Fruit fly (Drosophila melanogaster): ENCODE measurements around the gene CG42675.

Gene CG42675

DNA sequence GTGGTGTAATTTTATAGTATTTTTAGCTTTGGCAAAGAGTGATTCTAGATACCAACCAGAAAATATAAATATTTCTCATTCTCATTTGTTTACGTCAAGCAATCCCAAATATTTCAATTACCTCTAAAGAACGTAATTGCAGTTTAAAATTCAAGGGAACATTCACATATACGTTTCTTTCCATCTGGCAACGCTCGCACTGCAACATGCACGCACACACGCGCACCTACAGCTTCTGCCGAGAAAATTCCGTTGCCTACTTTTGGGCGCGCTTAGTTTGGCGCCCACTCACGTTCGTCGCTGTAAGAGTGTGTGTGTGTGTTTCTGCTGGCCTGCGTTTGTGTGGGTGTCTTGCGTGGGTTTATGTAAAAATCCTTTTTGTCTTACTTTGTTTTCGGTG lies 41.0 kb upstream of the CG42675 start (continued):
- peak; percentile 65 for TF ChIP-seq stwl (tag; optimal IDR thresholded peaks at IDR 0.05)
- TF ChIP-seq dati (GFP tag; IDR thresholded peaks at IDR 0.05) = no peak
- TF ChIP-seq CG32772 (GFP tag; IDR thresholded peaks at IDR 0.05) = no peak
- no peak for TF ChIP-seq Sox100B (GFP tag; optimal IDR thresholded peaks at IDR 0.05)
- TF ChIP-seq row (GFP tag; IDR thresholded peaks at IDR 0.05) = 0 out of 3 replicates have a peak, but pooled peaks have one; percentile 7
- TF ChIP-seq pb (GFP tag; optimal IDR thresholded peaks at IDR 0.05) = no peak
- peak; percentile 28 for TF ChIP-seq CG7556 (GFP tag; optimal IDR thresholded peaks at IDR 0.05)
- no peak for TF ChIP-seq slbo (GFP tag; IDR thresholded peaks at IDR 0.05)
- TF ChIP-seq disco-r (GFP tag; optimal IDR thresholded peaks at IDR 0.05) = no peak
- no peak for TF ChIP-seq fu2 (GFP tag; optimal IDR thresholded peaks at IDR 0.05)
- TF ChIP-seq Ets97D (GFP tag; optimal IDR thresholded peaks at IDR 0.05) = peak; percentile 8
- no peak for TF ChIP-seq Aef1 (GFP tag; IDR thresholded peaks at IDR 0.05)
- TF ChIP-seq MESR4 (GFP tag; optimal IDR thresholded peaks at IDR 0.05) = no peak
- TF ChIP-seq Neu2 (GFP tag; optimal IDR thresholded peaks at IDR 0.05; ENCODE audit: borderline replicate concordance) = no peak
- no peak for TF ChIP-seq CG34376 (GFP tag; optimal IDR thresholded peaks at IDR 0.05)
- TF ChIP-seq ewg (GFP tag; optimal IDR thresholded peaks at IDR 0.05) = no peak
- TF ChIP-seq br (optimal IDR thresholded peaks at IDR 0.05) = no peak
- TF ChIP-seq CG9727 (GFP tag; optimal IDR thresholded peaks at IDR 0.05) = peak; percentile 1
- no peak for TF ChIP-seq chn (GFP tag; optimal IDR thresholded peaks at IDR 0.05)
- peak; percentile 22 for TF ChIP-seq Dp (GFP tag; optimal IDR thresholded peaks at IDR 0.05)
- TF ChIP-seq CG8089 (GFP tag; optimal IDR thresholded peaks at IDR 0.05) = no peak
- no peak for TF ChIP-seq cad (GFP tag; optimal IDR thresholded peaks at IDR 0.05)
- peak; percentile 19 for TF ChIP-seq trem (tag; optimal IDR thresholded peaks at IDR 0.05)
- TF ChIP-seq Awh (GFP tag; IDR thresholded peaks at IDR 0.05) = no peak
- no peak for TF ChIP-seq BEAF-32 (GFP tag; optimal IDR thresholded peaks at IDR 0.05)
- TF ChIP-seq CG9437 (GFP tag; optimal IDR thresholded peaks at IDR 0.05) = peak; percentile 96

DNA sequence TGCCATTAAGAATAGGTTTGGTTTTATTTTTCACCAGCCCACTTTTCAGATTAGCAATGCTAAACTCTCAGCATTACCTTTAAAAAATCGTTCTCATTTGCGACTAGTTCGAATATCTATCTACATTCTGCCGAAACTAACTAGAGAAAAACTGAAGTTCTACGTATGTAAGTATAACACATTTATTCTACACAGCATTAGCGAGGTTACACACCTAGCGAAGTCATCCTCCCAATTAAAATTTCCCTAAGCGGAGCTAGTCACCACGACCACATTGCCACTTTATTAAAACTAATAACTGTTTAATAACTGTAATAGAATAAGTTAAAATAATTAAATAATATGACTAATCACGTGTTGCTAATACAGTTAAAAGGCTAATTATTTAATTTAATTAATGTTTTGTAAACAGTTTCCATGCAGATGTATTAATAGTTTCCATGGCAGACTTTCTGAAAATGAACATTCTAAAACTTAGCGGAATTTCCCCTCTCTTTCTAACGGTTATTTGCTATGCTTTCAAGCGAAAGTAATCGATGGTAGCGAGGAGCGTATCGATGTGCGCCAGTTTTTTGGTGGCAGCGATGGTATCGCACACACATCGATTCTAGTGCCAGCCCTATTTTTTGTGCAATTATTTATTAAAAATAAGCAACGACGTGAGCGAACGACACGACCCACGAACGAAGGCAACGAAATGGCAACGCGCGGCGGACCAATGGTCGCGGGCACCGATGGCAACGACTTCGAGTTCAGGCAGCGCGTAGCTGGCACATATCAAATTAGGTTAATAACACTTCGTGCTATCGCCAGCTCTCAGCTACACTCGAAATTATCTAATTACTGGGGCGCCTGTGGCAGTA lies 34.4 kb upstream of the CG42675 start, which contains the start of gene jagn:
Gene jagn (plus strand): TSS at position 585 of the 863 bp plus-strand sequence.
- TF ChIP-seq toy (GFP tag; IDR thresholded peaks at IDR 0.05) = peak; percentile 75
- peak; percentile 2 for TF ChIP-seq CG15011 (GFP tag; optimal IDR thresholded peaks at IDR 0.05)
- TF ChIP-seq YL-1 (GFP tag; optimal IDR thresholded peaks at IDR 0.05) = peak; percentile 84
- no peak for TF ChIP-seq CG31365 (tag; optimal IDR thresholded peaks at IDR 0.05)
- peak; percentile 73 for TF ChIP-seq CG8924 (tag; optimal IDR thresholded peaks at IDR 0.05)
- peak; percentile 59; the same call in 1 of the 3 replicates for TF ChIP-seq CG34422 (GFP tag; IDR thresholded peaks at IDR 0.05)
- TF ChIP-seq lola (GFP tag; optimal IDR thresholded peaks at IDR 0.05) = peak in 1 of 3 experiments; percentile 33
- TF ChIP-seq CG12155 (GFP tag; optimal IDR thresholded peaks at IDR 0.05) = peak; percentile 98
- no peak for TF ChIP-seq CG10147 (GFP tag; optimal IDR thresholded peaks at IDR 0.05)
- TF ChIP-seq CG4617 (GFP tag; optimal IDR thresholded peaks at IDR 0.05; ENCODE audit: borderline replicate concordance) = peak; percentile 78
- peak; percentile 99 for TF ChIP-seq CG13287 (GFP tag; IDR thresholded peaks at IDR 0.05; ENCODE audit: partially characterized antibody)
- TF ChIP-seq Dad (GFP tag; optimal IDR thresholded peaks at IDR 0.05) = peak; percentile 48
- TF ChIP-seq Elba2 (GFP tag; optimal IDR thresholded peaks at IDR 0.05) = no peak
- peak; percentile 55 for TF ChIP-seq dm (GFP tag; optimal IDR thresholded peaks at IDR 0.05)
- no peak for TF ChIP-seq sima (GFP tag; optimal IDR thresholded peaks at IDR 0.05)
- TF ChIP-seq Bteb2 (GFP tag; optimal IDR thresholded peaks at IDR 0.05) = peak; percentile 19
- no peak for TF ChIP-seq CG4360 (GFP tag; IDR thresholded peaks at IDR 0.05)
- TF ChIP-seq Max (GFP tag; optimal IDR thresholded peaks at IDR 0.05) = peak; percentile 54
- peak; percentile 38; the same call in 1 of the 2 replicates for TF ChIP-seq Xrp1 (GFP tag; IDR thresholded peaks at IDR 0.05)
- peak; percentile 61 for TF ChIP-seq CG17385 (GFP tag; optimal IDR thresholded peaks at IDR 0.05)
- TF ChIP-seq CG7372 (GFP tag; IDR thresholded peaks at IDR 0.05) = peak; percentile 37; the same call in 1 of the 2 replicates
- TF ChIP-seq dpn (GFP tag; optimal IDR thresholded peaks at IDR 0.05) = peak; percentile 67 to 69
- TF ChIP-seq lov (optimal IDR thresholded peaks at IDR 0.05) = no peak
- TF ChIP-seq lov (GFP tag; IDR thresholded peaks at IDR 0.05) = 0 out of 3 replicates have a peak, but pooled peaks have one; percentile 31
- no peak for TF ChIP-seq salm (tag; optimal IDR thresholded peaks at IDR 0.05)
